Worm (Caenorhabditis elegans): ENCODE data around the gene B0244.17.

The B0244.17 gene

ce11 chrIII:5750503-5750902, 17.5 kb downstream of the B0244.17 start:
- TF ChIP-seq nhr-76 (tag; optimal IDR thresholded peaks at IDR 0.05) (no peak), zip-8 (tag; optimal IDR thresholded peaks at IDR 0.05) (peak; percentile 91)

ce11 chrIII:5755204-5755603, 22.2 kb downstream of the B0244.17 start, which contains the start of gene ida-1:
Gene ida-1 (plus strand): TSS chrIII:5755539.
- TF ChIP-seq ces-1 (GFP tag; optimal IDR thresholded peaks at IDR 0.05), result peak; percentile 54
- TF ChIP-seq mls-2 (tag; optimal IDR thresholded peaks at IDR 0.05), result no peak

- peak; percentile 33 for TF ChIP-seq ces-1 (GFP tag; optimal IDR thresholded peaks at IDR 0.05)
- no peak for TF ChIP-seq sem-2 (GFP tag; optimal IDR thresholded peaks at IDR 0.05)
These were observed 24.5 kb downstream of the B0244.17 start for ce11 chrIII:5757492-5758045.

ce11 chrIII:5758519-5759099, 25.6 kb downstream of the B0244.17 start:
- TF ChIP-seq mls-2 (tag; optimal IDR thresholded peaks at IDR 0.05) (no peak), zip-8 (tag; optimal IDR thresholded peaks at IDR 0.05) (peak; percentile 7)

ce11 chrIII:5760721-5761120, 27.7 kb downstream of the B0244.17 start:
- TF ChIP-seq unc-62 (GFP tag; optimal IDR thresholded peaks at IDR 0.05), result no peak
- no peak for TF ChIP-seq nhr-237 (tag; optimal IDR thresholded peaks at IDR 0.05)
- no peak for TF ChIP-seq mab-5 (tag; optimal IDR thresholded peaks at IDR 0.05)
- TF ChIP-seq ces-1 (GFP tag; optimal IDR thresholded peaks at IDR 0.05), result peak; percentile 89

- TF ChIP-seq nhr-12 (tag; optimal IDR thresholded peaks at IDR 0.05) (no peak), mep-1 (tag; optimal IDR thresholded peaks at IDR 0.05) (no peak), flh-1 (GFP tag; optimal IDR thresholded peaks at IDR 0.05) (no peak), lin-13 (tag; optimal IDR thresholded peaks at IDR 0.05) (no peak), bed-3 (GFP tag; optimal IDR thresholded peaks at IDR 0.05) (no peak), nhr-2 (tag; optimal IDR thresholded peaks at IDR 0.05) (no peak), nhr-28 (tag; optimal IDR thresholded peaks at IDR 0.05) (no peak), mab-5 (tag; optimal IDR thresholded peaks at IDR 0.05) (no peak), nhr-237 (tag; optimal IDR thresholded peaks at IDR 0.05) (no peak)
These were observed 28.9 kb downstream of the B0244.17 start for ce11 chrIII:5761886-5762285.

ce11 chrIII:5763988-5764387, 31.0 kb downstream of the B0244.17 start:
- no peak for TF ChIP-seq snpc-4 (tag; optimal IDR thresholded peaks at IDR 0.05)
- TF ChIP-seq zip-8 (tag; optimal IDR thresholded peaks at IDR 0.05), result peak; percentile 61

ce11 chrIII:5769726-5770235, 36.8 kb downstream of the B0244.17 start, which contains the start of gene cutl-23:
Gene cutl-23 (plus strand): TSS chrIII:5770185.
- no peak for TF ChIP-seq elt-1 (tag; optimal IDR thresholded peaks at IDR 0.05; ENCODE audit: borderline replicate concordance, insufficient read depth)
- TF ChIP-seq lin-13 (tag; optimal IDR thresholded peaks at IDR 0.05), result no peak
- no peak for TF ChIP-seq mls-2 (tag; optimal IDR thresholded peaks at IDR 0.05)
- TF ChIP-seq ztf-11 (tag; optimal IDR thresholded peaks at IDR 0.05), result no peak
- TF ChIP-seq ham-2 (GFP tag; optimal IDR thresholded peaks at IDR 0.05), result peak; percentile 55
- no peak for TF ChIP-seq blmp-1 (tag; optimal IDR thresholded peaks at IDR 0.05)
- TF ChIP-seq nhr-2 (tag; optimal IDR thresholded peaks at IDR 0.05), result no peak
- peak; percentile 61 for TF ChIP-seq cnd-1 (tag; optimal IDR thresholded peaks at IDR 0.05)
- no peak for TF ChIP-seq ces-1 (GFP tag; optimal IDR thresholded peaks at IDR 0.05)
- TF ChIP-seq hlh-1 (tag; optimal IDR thresholded peaks at IDR 0.05), result no peak
- no peak for TF ChIP-seq sptf-1 (tag; optimal IDR thresholded peaks at IDR 0.05)
- TF ChIP-seq ceh-39 (tag; optimal IDR thresholded peaks at IDR 0.05), result no peak
- no peak for TF ChIP-seq mab-5 (tag; optimal IDR thresholded peaks at IDR 0.05)
- TF ChIP-seq ceh-83 (GFP tag; optimal IDR thresholded peaks at IDR 0.05), result peak; percentile 56
- no peak for TF ChIP-seq sem-2 (GFP tag; optimal IDR thresholded peaks at IDR 0.05)
- TF ChIP-seq flh-1 (GFP tag; optimal IDR thresholded peaks at IDR 0.05), result no peak
- TF ChIP-seq unc-120 (tag; optimal IDR thresholded peaks at IDR 0.05; ENCODE audit: poor library complexity, severe bottlenecking), result peak; percentile 71
- no peak for TF ChIP-seq elt-3 (tag; optimal IDR thresholded peaks at IDR 0.05)
- peak; percentile 72 for TF ChIP-seq drap-1 (GFP tag; optimal IDR thresholded peaks at IDR 0.05)
- TF ChIP-seq bed-3 (GFP tag; optimal IDR thresholded peaks at IDR 0.05), result peak; percentile 43
- TF ChIP-seq M03D4.4 (tag; optimal IDR thresholded peaks at IDR 0.05), result no peak
- TF ChIP-seq nhr-237 (tag; optimal IDR thresholded peaks at IDR 0.05), result no peak

All from whole organism, mixed stage, embryonic.